Comparison of ENCODE assay signal across 1 fruit fly cellular context in the genomic region with DNA sequence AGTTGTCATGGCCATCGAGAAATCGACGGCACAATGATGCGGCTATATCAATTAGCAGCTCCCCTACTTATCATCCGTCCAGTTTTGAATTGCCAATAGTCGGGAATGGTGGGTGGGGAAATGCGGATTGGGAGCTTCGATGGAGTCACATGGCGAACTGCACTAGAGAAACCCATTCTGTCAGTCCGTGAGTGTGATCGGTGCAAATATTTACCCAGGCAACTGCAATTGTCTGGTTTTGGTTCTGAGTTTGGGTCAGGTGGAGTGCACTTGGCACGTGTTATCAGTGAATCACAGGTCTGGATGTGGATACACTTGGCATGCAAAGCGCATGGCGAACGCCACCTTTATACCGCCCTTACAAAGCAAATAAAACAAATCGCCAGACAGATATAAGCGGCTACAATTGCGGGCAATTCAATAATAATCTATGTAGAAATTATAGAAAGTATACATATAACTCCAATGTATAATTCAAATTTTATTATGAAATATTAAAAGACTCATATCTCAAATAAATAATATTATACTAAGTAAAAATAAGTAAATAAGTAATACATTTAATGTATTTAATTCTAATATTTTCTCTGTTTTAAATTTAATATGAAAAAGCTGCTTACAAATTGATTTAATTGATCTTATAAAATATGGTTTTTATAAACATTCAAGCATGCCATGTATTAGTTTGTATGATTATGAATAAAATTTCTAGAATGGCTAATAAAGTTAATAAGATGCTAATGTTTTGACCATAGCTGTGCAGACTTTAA.
A peak's percentile ranks its signal among the peaks of the same experiment; 100 is the strongest.
TF ChIP-seq lines count a peak whose summit lies in the region.

No protein-coding gene starts in this region.

TF ChIP-seq in whole organism, embryonic, 481 proteins besides CTCF, POLR2A, EP300 and RAD21 (continued from another document):
- no peak for TF ChIP-seq CG3407 (GFP tag; optimal IDR thresholded peaks at IDR 0.05; lab: Kevin White, UChicago)
- no peak for TF ChIP-seq kah (GFP tag; optimal IDR thresholded peaks at IDR 0.05; lab: Kevin White, UChicago)
- no peak for TF ChIP-seq CG17802 (tag; optimal IDR thresholded peaks at IDR 0.05; lab: Kevin White, UChicago)
- 0 out of 3 replicates have a peak, but pooled peaks have one; percentile 23 for TF ChIP-seq row (GFP tag; IDR thresholded peaks at IDR 0.05; lab: Robert Waterston, UW)
- TF ChIP-seq pita (GFP tag; optimal IDR thresholded peaks at IDR 0.05; lab: Kevin White, UChicago), result no peak
- peak; percentile 21 for TF ChIP-seq CG9437 (GFP tag; optimal IDR thresholded peaks at IDR 0.05; lab: Kevin White, UChicago)
- TF ChIP-seq Sox100B (GFP tag; optimal IDR thresholded peaks at IDR 0.05; lab: Kevin White, UChicago), result peak; percentile 17
- TF ChIP-seq CG12659 (GFP tag; optimal IDR thresholded peaks at IDR 0.05; lab: Kevin White, UChicago), result no peak
- no peak for TF ChIP-seq CG11398 (GFP tag; optimal IDR thresholded peaks at IDR 0.05; lab: Kevin White, UChicago)
- no peak for TF ChIP-seq CG11723 (GFP tag; optimal IDR thresholded peaks at IDR 0.05; lab: Kevin White, UChicago)
- TF ChIP-seq CG9727 (GFP tag; optimal IDR thresholded peaks at IDR 0.05; lab: Kevin White, UChicago), result peak; percentile 9
- TF ChIP-seq CG14014 (GFP tag; IDR thresholded peaks at IDR 0.05; lab: Robert Waterston, UW), result no peak
- TF ChIP-seq CG12769 (tag; optimal IDR thresholded peaks at IDR 0.05; lab: Kevin White, UChicago), result peak; percentile 26
- no peak for TF ChIP-seq CG12744 (GFP tag; optimal IDR thresholded peaks at IDR 0.05; lab: Kevin White, UChicago)
- no peak for TF ChIP-seq bigmax (GFP tag; optimal IDR thresholded peaks at IDR 0.05; lab: Kevin White, UChicago)
- no peak for TF ChIP-seq exex (tag; optimal IDR thresholded peaks at IDR 0.05; lab: Kevin White, UChicago)
- no peak for TF ChIP-seq Kr (GFP tag; optimal IDR thresholded peaks at IDR 0.05; lab: Kevin White, UChicago)
- peak; percentile 35; the same call in 1 of the 2 replicates for TF ChIP-seq CG9932 (GFP tag; IDR thresholded peaks at IDR 0.05; lab: Robert Waterston, UW)
- peak; percentile 33 for TF ChIP-seq CG17829 (tag; optimal IDR thresholded peaks at IDR 0.05; lab: Kevin White, UChicago)
- peak; percentile 15 for TF ChIP-seq CG13424 (tag; optimal IDR thresholded peaks at IDR 0.05; lab: Kevin White, UChicago)
- TF ChIP-seq Hey (tag; optimal IDR thresholded peaks at IDR 0.05; lab: Kevin White, UChicago), result peak; percentile 8
- no peak for TF ChIP-seq scrt (GFP tag; optimal IDR thresholded peaks at IDR 0.05; lab: Kevin White, UChicago)
- no peak for TF ChIP-seq BEAF-32 (GFP tag; optimal IDR thresholded peaks at IDR 0.05; lab: Kevin White, UChicago)
- no peak for TF ChIP-seq sens (GFP tag; lab: Kevin White, UChicago)
- peak; percentile 4 for TF ChIP-seq lab (GFP tag; optimal IDR thresholded peaks at IDR 0.05; lab: Kevin White, UChicago)
- TF ChIP-seq CG10366 (GFP tag; IDR thresholded peaks at IDR 0.05; lab: Robert Waterston, UW), result no peak
- TF ChIP-seq psq (GFP tag; optimal IDR thresholded peaks at IDR 0.05; lab: Kevin White, UChicago), result no peak
- TF ChIP-seq ap (GFP tag; IDR thresholded peaks at IDR 0.05; lab: Robert Waterston, UW), result no peak
- no peak for TF ChIP-seq CG6254 (GFP tag; optimal IDR thresholded peaks at IDR 0.05; lab: Kevin White, UChicago)
- TF ChIP-seq danr (GFP tag; IDR thresholded peaks at IDR 0.05; lab: Robert Waterston, UW), result no peak
- peak; percentile 13 for TF ChIP-seq CG13296 (GFP tag; optimal IDR thresholded peaks at IDR 0.05; lab: Kevin White, UChicago)
- TF ChIP-seq ci (GFP tag; IDR thresholded peaks at IDR 0.05; lab: Robert Waterston, UW), result peak; percentile 52; the same call in 1 of the 3 replicates
- TF ChIP-seq CG34422 (GFP tag; IDR thresholded peaks at IDR 0.05; lab: Robert Waterston, UW), result 0 out of 3 replicates have a peak, but pooled peaks have one; percentile 15
- TF ChIP-seq CG32772 (GFP tag; IDR thresholded peaks at IDR 0.05; lab: Robert Waterston, UW), result no peak
- no peak for TF ChIP-seq CG6272 (GFP tag; IDR thresholded peaks at IDR 0.05; lab: Robert Waterston, UW)
- peak; percentile 71 for TF ChIP-seq CG17361 (GFP tag; IDR thresholded peaks at IDR 0.05; lab: Robert Waterston, UW)
- TF ChIP-seq CG16863 (GFP tag; optimal IDR thresholded peaks at IDR 0.05; lab: Kevin White, UChicago), result no peak
- TF ChIP-seq CG8944 (GFP tag; optimal IDR thresholded peaks at IDR 0.05; lab: Kevin White, UChicago), result no peak
- no peak for TF ChIP-seq az2 (GFP tag; optimal IDR thresholded peaks at IDR 0.05; lab: Kevin White, UChicago)
- TF ChIP-seq CG18599 (GFP tag; optimal IDR thresholded peaks at IDR 0.05; lab: Kevin White, UChicago), result no peak
- no peak for TF ChIP-seq Hr78 (GFP tag; optimal IDR thresholded peaks at IDR 0.05; lab: Kevin White, UChicago)
- no peak for TF ChIP-seq CG8478 (optimal IDR thresholded peaks at IDR 0.05; lab: Kevin White, UChicago)
- peak; percentile 55; the same call in 1 of the 2 replicates for TF ChIP-seq CG16779 (GFP tag; IDR thresholded peaks at IDR 0.05; lab: Robert Waterston, UW)
- TF ChIP-seq CG4820 (GFP tag; optimal IDR thresholded peaks at IDR 0.05; lab: Kevin White, UChicago), result no peak
- no peak for TF ChIP-seq CG13775 (GFP tag; optimal IDR thresholded peaks at IDR 0.05; lab: Kevin White, UChicago)
- TF ChIP-seq YL-1 (GFP tag; optimal IDR thresholded peaks at IDR 0.05; lab: Kevin White, UChicago), result no peak
- no peak for TF ChIP-seq CG4707 (GFP tag; optimal IDR thresholded peaks at IDR 0.05; lab: Kevin White, UChicago)
- TF ChIP-seq CG4730 (GFP tag; IDR thresholded peaks at IDR 0.05; lab: Robert Waterston, UW), result peak; percentile 16; the same call in 1 of the 2 replicates
- peak; percentile 12; the same call in 1 of the 3 replicates for TF ChIP-seq Dbx (GFP tag; IDR thresholded peaks at IDR 0.05; lab: Robert Waterston, UW)
- no peak for TF ChIP-seq pros (GFP tag; optimal IDR thresholded peaks at IDR 0.05; lab: Kevin White, UChicago)
- no peak for TF ChIP-seq emc (GFP tag; optimal IDR thresholded peaks at IDR 0.05; lab: Kevin White, UChicago)
- no peak for TF ChIP-seq CG1832 (GFP tag; optimal IDR thresholded peaks at IDR 0.05; lab: Kevin White, UChicago)
- no peak for TF ChIP-seq Dp (GFP tag; optimal IDR thresholded peaks at IDR 0.05; lab: Kevin White, UChicago)
- peak; percentile 4 for TF ChIP-seq CG17385 (GFP tag; optimal IDR thresholded peaks at IDR 0.05; lab: Kevin White, UChicago)
- peak; percentile 89 for TF ChIP-seq CG10274 (GFP tag; optimal IDR thresholded peaks at IDR 0.05; lab: Kevin White, UChicago)
- no peak for TF ChIP-seq CG3838 (GFP tag; optimal IDR thresholded peaks at IDR 0.05; lab: Kevin White, UChicago)
- no peak for TF ChIP-seq eve (GFP tag; optimal IDR thresholded peaks at IDR 0.05; lab: Kevin White, UChicago)
- TF ChIP-seq inv (GFP tag; IDR thresholded peaks at IDR 0.05; lab: Robert Waterston, UW; ENCODE audit: partially characterized antibody), result no peak
- no peak for TF ChIP-seq Antp (GFP tag; optimal IDR thresholded peaks at IDR 0.05; lab: Kevin White, UChicago)
- TF ChIP-seq CG32767 (GFP tag; IDR thresholded peaks at IDR 0.05; lab: Robert Waterston, UW), result 0 out of 2 replicates have a peak, but pooled peaks have one; percentile 28
- no peak for TF ChIP-seq cg (GFP tag; optimal IDR thresholded peaks at IDR 0.05; lab: Kevin White, UChicago)
- peak; percentile 74 for TF ChIP-seq Med (GFP tag; lab: Kevin White, UChicago)
- peak; percentile 33 for TF ChIP-seq Dek (tag; optimal IDR thresholded peaks at IDR 0.05; lab: Kevin White, UChicago)
- TF ChIP-seq repo (GFP tag; optimal IDR thresholded peaks at IDR 0.05; lab: Kevin White, UChicago), result no peak
- no peak for TF ChIP-seq dysf (GFP tag; IDR thresholded peaks at IDR 0.05; lab: Robert Waterston, UW)
- no peak for TF ChIP-seq CG3065 (GFP tag; optimal IDR thresholded peaks at IDR 0.05; lab: Kevin White, UChicago)
- TF ChIP-seq NC2β (GFP tag; optimal IDR thresholded peaks at IDR 0.05; lab: Kevin White, UChicago), result no peak
- TF ChIP-seq CG32532 (GFP tag; IDR thresholded peaks at IDR 0.05; lab: Robert Waterston, UW), result peak; percentile 32; the same call in 1 of the 2 replicates
- TF ChIP-seq phol (tag; optimal IDR thresholded peaks at IDR 0.05; lab: Kevin White, UChicago), result peak; percentile 18
- TF ChIP-seq CG11504 (tag; optimal IDR thresholded peaks at IDR 0.05; lab: Kevin White, UChicago), result peak; percentile 67
- TF ChIP-seq tio (GFP tag; optimal IDR thresholded peaks at IDR 0.05; lab: Kevin White, UChicago), result no peak
- peak; percentile 54 for TF ChIP-seq CG8924 (tag; optimal IDR thresholded peaks at IDR 0.05; lab: Kevin White, UChicago)
- no peak for TF ChIP-seq fru (optimal IDR thresholded peaks at IDR 0.05; lab: Kevin White, UChicago)
- 0 out of 2 replicates have a peak, but pooled peaks have one; percentile 10 for TF ChIP-seq GATAe (GFP tag; conservative IDR thresholded peaks at IDR 0.05; lab: Robert Waterston, UW)
- TF ChIP-seq nmo (GFP tag; optimal IDR thresholded peaks at IDR 0.05; lab: Kevin White, UChicago), result peak; percentile 48
- TF ChIP-seq CG10543 (GFP tag; optimal IDR thresholded peaks at IDR 0.05; lab: Kevin White, UChicago), result no peak
- TF ChIP-seq CG7556 (GFP tag; optimal IDR thresholded peaks at IDR 0.05; lab: Kevin White, UChicago), result peak; percentile 18
- TF ChIP-seq CG15269 (tag; optimal IDR thresholded peaks at IDR 0.05; lab: Kevin White, UChicago), result peak; percentile 28
- TF ChIP-seq odd (GFP tag; optimal IDR thresholded peaks at IDR 0.05; lab: Kevin White, UChicago), result no peak
- TF ChIP-seq Bdp1 (GFP tag; optimal IDR thresholded peaks at IDR 0.05; lab: Kevin White, UChicago), result no peak
- TF ChIP-seq Mes4 (GFP tag; optimal IDR thresholded peaks at IDR 0.05; lab: Kevin White, UChicago), result no peak
- no peak for TF ChIP-seq nerfin-2 (GFP tag; IDR thresholded peaks at IDR 0.05; lab: Robert Waterston, UW; ENCODE audit: partially characterized antibody)
- no peak for TF ChIP-seq Dip2 (GFP tag; IDR thresholded peaks at IDR 0.05; lab: Robert Waterston, UW)
- TF ChIP-seq Lhr (GFP tag; optimal IDR thresholded peaks at IDR 0.05; lab: Kevin White, UChicago), result no peak
- TF ChIP-seq sens-2 (GFP tag; IDR thresholded peaks at IDR 0.05; lab: Robert Waterston, UW), result peak; percentile 52; the same call in 1 of the 2 replicates
- peak; percentile 18 for TF ChIP-seq Hmr (GFP tag; optimal IDR thresholded peaks at IDR 0.05; lab: Kevin White, UChicago)
- TF ChIP-seq wor (GFP tag; IDR thresholded peaks at IDR 0.05; lab: Robert Waterston, UW), result no peak
- 0 out of 2 replicates have a peak, but pooled peaks have one; percentile 12 for TF ChIP-seq NFAT (GFP tag; IDR thresholded peaks at IDR 0.05; lab: Robert Waterston, UW)
- TF ChIP-seq CG1602 (GFP tag; optimal IDR thresholded peaks at IDR 0.05; lab: Kevin White, UChicago), result no peak
- no peak for TF ChIP-seq shn (GFP tag; optimal IDR thresholded peaks at IDR 0.05; lab: Kevin White, UChicago)
- TF ChIP-seq bsh (GFP tag; optimal IDR thresholded peaks at IDR 0.05; lab: Kevin White, UChicago), result no peak
- TF ChIP-seq CG7357 (GFP tag; IDR thresholded peaks at IDR 0.05; lab: Robert Waterston, UW), result no peak
